Fruit fly (Drosophila melanogaster): ENCODE results near the gene CG6330.

Gene CG6330

dm6 chr3R:26958314-26958979, at the start of gene CG6330:
Gene CG6330, minus strand, starts transcription at chr3R:26958491.
- TF ChIP-seq CG8478 (optimal IDR thresholded peaks at IDR 0.05) = no peak
- TF ChIP-seq CTCF (optimal IDR thresholded peaks at IDR 0.05) = no peak

- TF ChIP-seq CTCF (optimal IDR thresholded peaks at IDR 0.05) = no peak
- no peak for TF ChIP-seq CG8478 (optimal IDR thresholded peaks at IDR 0.05)
Measured at dm6 chr3R:27007022-27007421, 48.7 kb upstream of the CG6330 start, which contains the start of gene CG6295. Gene CG6295, minus strand, starts transcription at chr3R:27007055.

dm6 chr3R:27005338-27005737, 47.0 kb upstream of the CG6330 start, which contains the start of gene CG6296:
Gene CG6296, minus strand, starts transcription at chr3R:27005469.
- no peak for TF ChIP-seq CG8478 (optimal IDR thresholded peaks at IDR 0.05)
- TF ChIP-seq CTCF (optimal IDR thresholded peaks at IDR 0.05) = no peak

- TF ChIP-seq CG8478 (optimal IDR thresholded peaks at IDR 0.05) (no peak), CTCF (optimal IDR thresholded peaks at IDR 0.05) (no peak)
Measured at dm6 chr3R:27002787-27003186, 44.5 kb upstream of the CG6330 start.

- TF ChIP-seq CTCF (optimal IDR thresholded peaks at IDR 0.05) = no peak
- TF ChIP-seq CG8478 (optimal IDR thresholded peaks at IDR 0.05) = no peak
Measured at dm6 chr3R:26999452-26999851, 41.2 kb upstream of the CG6330 start, which contains the start of gene CG31077. Gene CG31077, plus strand, starts transcription at chr3R:26999752.

- TF ChIP-seq CG8478 (optimal IDR thresholded peaks at IDR 0.05) = no peak
- no peak for TF ChIP-seq CTCF (optimal IDR thresholded peaks at IDR 0.05)
Measured at dm6 chr3R:26996642-26997041, 38.4 kb upstream of the CG6330 start, which contains the start of gene RYa-R. Gene RYa-R, plus strand, starts transcription at chr3R:26996980.

- TF ChIP-seq CTCF (optimal IDR thresholded peaks at IDR 0.05) (no peak), CG8478 (optimal IDR thresholded peaks at IDR 0.05) (no peak)
Measured at dm6 chr3R:26994532-26994931, 36.2 kb upstream of the CG6330 start, which contains the start of gene TwdlC. Gene TwdlC, plus strand, starts transcription at chr3R:26994832.

- peak; percentile 78 to 81 for TF ChIP-seq CTCF (optimal IDR thresholded peaks at IDR 0.05)
- no peak for TF ChIP-seq CG8478 (optimal IDR thresholded peaks at IDR 0.05)
Measured at dm6 chr3R:26989802-26990509, 31.7 kb upstream of the CG6330 start, which contains the start of gene CG31076. Gene CG31076, minus strand, starts transcription at chr3R:26989852.

dm6 chr3R:26988412-26988981, 30.2 kb upstream of the CG6330 start, which contains the start of gene CG31075:
Gene CG31075, minus strand, starts transcription at chr3R:26988517.
- TF ChIP-seq CTCF (optimal IDR thresholded peaks at IDR 0.05) = peak in 1 of 2 experiments; percentile 12
- TF ChIP-seq CG8478 (optimal IDR thresholded peaks at IDR 0.05) = no peak

- TF ChIP-seq CG8478 (optimal IDR thresholded peaks at IDR 0.05) (no peak), CTCF (optimal IDR thresholded peaks at IDR 0.05) (no peak)
Measured at dm6 chr3R:26987455-26987854, 29.2 kb upstream of the CG6330 start.

- TF ChIP-seq CG8478 (optimal IDR thresholded peaks at IDR 0.05) (no peak), CTCF (optimal IDR thresholded peaks at IDR 0.05) (no peak)
Measured at dm6 chr3R:26984437-26984836, 26.1 kb upstream of the CG6330 start.

dm6 chr3R:26982106-26982505, 23.8 kb upstream of the CG6330 start:
- no peak for TF ChIP-seq CG8478 (optimal IDR thresholded peaks at IDR 0.05)
- no peak for TF ChIP-seq CTCF (optimal IDR thresholded peaks at IDR 0.05)

dm6 chr3R:26980282-26980691, 22.0 kb upstream of the CG6330 start:
- TF ChIP-seq CTCF (optimal IDR thresholded peaks at IDR 0.05) (no peak), CG8478 (optimal IDR thresholded peaks at IDR 0.05) (no peak)

dm6 chr3R:26978241-26978640, 19.9 kb upstream of the CG6330 start, which contains the start of the genes CG14253 and CG46313:
Gene CG14253, plus strand, starts transcription at chr3R:26978541.
Gene CG46313, plus strand, starts transcription at chr3R:26978541.
- TF ChIP-seq CG8478 (optimal IDR thresholded peaks at IDR 0.05) = no peak
- no peak for TF ChIP-seq CTCF (optimal IDR thresholded peaks at IDR 0.05)

- TF ChIP-seq CTCF (optimal IDR thresholded peaks at IDR 0.05) = no peak
- no peak for TF ChIP-seq CG8478 (optimal IDR thresholded peaks at IDR 0.05)
Measured at dm6 chr3R:26969743-26970142, 11.5 kb upstream of the CG6330 start.

Data from S2 (cell line).